Worm (Caenorhabditis elegans): ENCODE results near the gene tmed-1.

ce11 chrIV:12052461-12052860, 25.5 kb downstream of the tmed-1 start:
- TF ChIP-seq W03F9.2 (tag; optimal IDR thresholded peaks at IDR 0.05) (no peak), him-1 (tag; optimal IDR thresholded peaks at IDR 0.05) (no peak), dao-5 (tag; optimal IDR thresholded peaks at IDR 0.05) (no peak)
